Fruit fly (Drosophila melanogaster) S2 (cell line): ENCODE results near the gene CG4511.

Experiments used
- CG8478 ChIP-seq: fragments of >200 bp; optimal IDR thresholded peaks from 2 replicates; lab custom pipeline; 2018
- CTCF ChIP-seq, 2 experiments: fragments of >200 bp; optimal IDR thresholded peaks; 2 replicates each; lab custom pipeline; 2018

DNA sequence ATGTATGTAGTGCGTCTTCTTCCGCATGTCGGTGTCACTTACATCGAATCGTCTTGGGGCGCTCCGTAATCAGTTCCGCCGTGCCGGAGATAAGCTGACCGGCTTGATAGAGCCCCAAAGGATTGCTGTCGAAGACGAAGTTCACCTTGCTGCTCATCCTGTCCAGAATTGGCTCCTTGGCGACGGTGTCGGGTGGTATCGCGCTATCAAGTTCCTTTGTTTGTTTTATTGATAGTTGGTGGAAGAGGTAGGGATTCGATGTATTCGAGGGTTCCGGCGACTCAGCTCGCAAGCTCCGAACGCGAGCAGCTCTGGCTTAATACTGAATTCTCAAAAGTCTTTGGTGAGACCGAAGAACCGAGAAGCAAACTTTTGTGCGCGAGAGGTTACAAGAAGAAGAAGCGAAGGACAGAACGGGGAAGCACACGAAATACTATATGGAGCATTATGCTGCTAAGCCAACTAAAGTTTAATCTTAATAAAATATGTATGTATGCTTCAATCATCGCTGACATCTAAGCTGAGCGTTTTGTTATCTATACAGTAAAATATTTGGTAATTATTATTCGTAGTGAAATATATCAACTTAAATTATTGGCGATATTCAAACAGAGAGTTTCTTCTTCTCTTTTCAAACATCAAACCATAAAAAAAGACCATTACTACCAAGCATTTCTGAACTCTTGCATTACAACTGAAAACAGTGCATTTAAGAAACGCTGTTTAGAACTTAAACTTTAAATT, 30.5 kb downstream of the CG4511 start, which contains the start of gene CG14696:
- no peak for TF ChIP-seq CTCF (optimal IDR thresholded peaks at IDR 0.05; lab: Kevin White, UChicago)
- no peak for TF ChIP-seq CG8478
